Worm (Caenorhabditis elegans): ENCODE measurements around the gene W03A5.2.

The W03A5.2 gene

ce11 chrIII:5375001-5375532 is 30.8 kb upstream of the W03A5.2 start (continued):
- no peak for TF ChIP-seq php-3 (GFP tag; IDR thresholded peaks at IDR 0.05)
- TF ChIP-seq vab-7 (GFP tag; IDR thresholded peaks at IDR 0.05), result no peak
- TF ChIP-seq daf-12 (tag; optimal IDR thresholded peaks at IDR 0.05), result no peak
- no peak for TF ChIP-seq ztf-11 (tag; optimal IDR thresholded peaks at IDR 0.05)
- no peak for TF ChIP-seq daf-8 (GFP tag; IDR thresholded peaks at IDR 0.05)
- no peak for TF ChIP-seq ztf-7 (tag; optimal IDR thresholded peaks at IDR 0.05)
- TF ChIP-seq madf-5 (GFP tag; IDR thresholded peaks at IDR 0.05), result no peak
- no peak for TF ChIP-seq mxl-3 (GFP tag; optimal IDR thresholded peaks at IDR 0.05)
- TF ChIP-seq lin-15B (tag; optimal IDR thresholded peaks at IDR 0.05), result no peak
- peak in 1 of 2 experiments; percentile 42 for TF ChIP-seq lsy-2 (tag; optimal IDR thresholded peaks at IDR 0.05)
- peak; percentile 22 for TF ChIP-seq lin-38 (GFP tag; IDR thresholded peaks at IDR 0.05)
- TF ChIP-seq lin-39 (tag; optimal IDR thresholded peaks at IDR 0.05), result no peak
- TF ChIP-seq dve-1 (tag; optimal IDR thresholded peaks at IDR 0.05; ENCODE audit: insufficient read depth), result peak; percentile 9
- TF ChIP-seq zfp-3 (GFP tag; conservative IDR thresholded peaks at IDR 0.05), result no peak

- TF ChIP-seq mep-1 (tag; optimal IDR thresholded peaks at IDR 0.05) (peak; percentile 35), arid-1 (GFP tag; conservative IDR thresholded peaks at IDR 0.05) (no peak), mes-2 (tag; optimal IDR thresholded peaks at IDR 0.05; ENCODE audit: poor library complexity, severe bottlenecking) (peak; percentile 53), pqm-1 (tag; optimal IDR thresholded peaks at IDR 0.05) (peak; percentile 51), ztf-11 (tag; optimal IDR thresholded peaks at IDR 0.05) (no peak), nhr-41 (GFP tag; IDR thresholded peaks at IDR 0.05) (no peak), mxl-3 (GFP tag; optimal IDR thresholded peaks at IDR 0.05) (peak; percentile 41), nhr-25 (tag; optimal IDR thresholded peaks at IDR 0.05; ENCODE audit: borderline replicate concordance, insufficient read depth) (no peak), zfp-3 (GFP tag; conservative IDR thresholded peaks at IDR 0.05) (no peak), lim-7 (GFP tag; IDR thresholded peaks at IDR 0.05) (0 out of 2 replicates have a peak, but pooled peaks have one; percentile 48), snpc-1.2 (GFP tag; IDR thresholded peaks at IDR 0.05) (no peak), dpl-1 (GFP tag; optimal IDR thresholded peaks at IDR 0.05) (peak; percentile 27), nhr-10 (tag; optimal IDR thresholded peaks at IDR 0.05) (no peak), lin-38 (GFP tag; IDR thresholded peaks at IDR 0.05) (peak; percentile 62), egl-43 (GFP tag; IDR thresholded peaks at IDR 0.05) (0 out of 2 replicates have a peak, but pooled peaks have one; percentile 45), nhr-76 (tag; optimal IDR thresholded peaks at IDR 0.05) (no peak), lsy-2 (tag; optimal IDR thresholded peaks at IDR 0.05) (peak in 1 of 2 experiments; percentile 32), dve-1 (tag; optimal IDR thresholded peaks at IDR 0.05; ENCODE audit: insufficient read depth) (peak; percentile 27), nhr-237 (tag; optimal IDR thresholded peaks at IDR 0.05) (no peak), aha-1 (tag) (no peak), hlh-30 (tag; optimal IDR thresholded peaks at IDR 0.05; ENCODE audit: insufficient read depth) (peak; percentile 83), nhr-28 (tag; optimal IDR thresholded peaks at IDR 0.05) (peak; percentile 66), lir-3 (tag; optimal IDR thresholded peaks at IDR 0.05) (no peak), nhr-11 (tag; optimal IDR thresholded peaks at IDR 0.05) (peak; percentile 21), ZK337.2 (GFP tag; IDR thresholded peaks at IDR 0.05) (no peak)
These were observed 25.9 kb upstream of the W03A5.2 start, which contains the start of gene paqr-2 for ce11 chrIII:5379879-5380331. TSS of gene paqr-2 (minus strand) at chrIII:5379929.

ce11 chrIII:5380554-5380953 is 25.3 kb upstream of the W03A5.2 start:
- TF ChIP-seq egl-27 (tag; optimal IDR thresholded peaks at IDR 0.05) (no peak), F10B5.3 (tag; optimal IDR thresholded peaks at IDR 0.05) (no peak), snpc-1.2 (GFP tag; IDR thresholded peaks at IDR 0.05) (0 out of 2 replicates have a peak, but pooled peaks have one; percentile 40), Y105C5A.15 (GFP tag; IDR thresholded peaks at IDR 0.05) (no peak), nhr-28 (tag; optimal IDR thresholded peaks at IDR 0.05) (no peak), lsy-2 (tag; optimal IDR thresholded peaks at IDR 0.05) (peak in 1 of 2 experiments; percentile 10), aha-1 (tag) (no peak), dmd-6 (GFP tag; IDR thresholded peaks at IDR 0.05) (no peak), ceh-32 (tag; optimal IDR thresholded peaks at IDR 0.05; ENCODE audit: poor library complexity) (no peak), lin-1 (GFP tag; IDR thresholded peaks at IDR 0.05) (no peak), Y5F2A.4 (GFP tag; optimal IDR thresholded peaks at IDR 0.05) (no peak), nhr-41 (GFP tag; IDR thresholded peaks at IDR 0.05) (no peak), sdz-12 (GFP tag; optimal IDR thresholded peaks at IDR 0.05) (no peak), F49E8.2 (tag; optimal IDR thresholded peaks at IDR 0.05; ENCODE audit: borderline replicate concordance) (peak; percentile 73), nhr-42 (GFP tag; IDR thresholded peaks at IDR 0.05) (no peak), ama-1 (optimal IDR thresholded peaks at IDR 0.05) (no peak), jun-1 (tag; optimal IDR thresholded peaks at IDR 0.05) (no peak), nhr-11 (tag; optimal IDR thresholded peaks at IDR 0.05) (no peak), Y48G9A.11 (GFP tag; IDR thresholded peaks at IDR 0.05) (0 out of 2 replicates have a peak, but pooled peaks have one; percentile 10), rbr-2 (tag; optimal IDR thresholded peaks at IDR 0.05) (no peak)
